Worm (Caenorhabditis elegans): ENCODE results near the gene far-3.

DNA sequence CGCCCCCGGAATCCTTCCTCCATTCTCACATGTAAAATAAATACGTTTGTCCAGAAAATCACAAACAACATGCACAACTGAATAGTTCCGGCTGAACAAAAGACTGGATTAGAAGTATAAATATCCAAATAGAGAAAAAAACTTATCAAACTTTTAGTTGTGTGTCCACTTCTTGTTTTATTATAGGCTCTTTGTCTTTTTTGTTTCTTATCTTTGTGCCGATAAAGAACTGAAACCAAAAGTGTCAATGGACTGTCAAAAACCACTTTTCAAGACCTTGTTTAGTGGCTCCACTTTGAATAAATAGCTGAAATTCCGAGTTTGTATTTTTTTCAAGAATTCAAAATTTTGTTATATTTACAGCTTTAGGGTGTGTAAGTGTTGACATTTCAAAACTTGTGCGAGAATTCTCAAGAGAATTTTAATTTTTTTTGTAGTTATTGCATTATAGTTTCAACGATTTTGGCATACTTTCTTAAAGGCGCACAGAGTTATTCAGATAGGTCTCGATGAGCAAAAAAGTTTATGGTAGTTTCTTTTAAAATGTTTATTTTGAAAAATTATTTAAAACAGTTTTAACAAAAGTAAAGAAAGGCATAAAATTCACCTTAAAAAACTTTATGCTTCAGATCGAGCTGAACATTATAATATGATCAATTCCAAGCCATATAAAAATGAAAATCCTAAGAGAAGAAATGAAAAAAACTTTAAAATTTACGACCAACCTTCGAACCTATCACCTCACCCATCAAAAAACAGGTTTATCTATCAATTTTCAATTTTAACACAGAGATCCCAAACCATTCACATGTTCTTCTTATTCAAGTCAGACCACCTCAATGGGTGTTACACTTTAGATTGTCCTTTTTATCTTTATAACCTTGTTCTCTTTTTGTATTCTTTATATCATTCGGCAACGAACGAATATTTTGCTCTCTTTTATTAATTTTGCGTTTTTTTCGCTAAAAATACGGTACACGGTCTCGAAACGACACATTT is 49.1 kb upstream of the far-3 start:
- TF ChIP-seq unc-39 (tag; optimal IDR thresholded peaks at IDR 0.05) (no peak), zfp-2 (tag; optimal IDR thresholded peaks at IDR 0.05) (no peak), nhr-11 (tag; optimal IDR thresholded peaks at IDR 0.05) (no peak), F49E8.2 (tag; optimal IDR thresholded peaks at IDR 0.05; ENCODE audit: borderline replicate concordance) (no peak)
